Worm (Caenorhabditis elegans): ENCODE data around the gene ocr-1.

DNA sequence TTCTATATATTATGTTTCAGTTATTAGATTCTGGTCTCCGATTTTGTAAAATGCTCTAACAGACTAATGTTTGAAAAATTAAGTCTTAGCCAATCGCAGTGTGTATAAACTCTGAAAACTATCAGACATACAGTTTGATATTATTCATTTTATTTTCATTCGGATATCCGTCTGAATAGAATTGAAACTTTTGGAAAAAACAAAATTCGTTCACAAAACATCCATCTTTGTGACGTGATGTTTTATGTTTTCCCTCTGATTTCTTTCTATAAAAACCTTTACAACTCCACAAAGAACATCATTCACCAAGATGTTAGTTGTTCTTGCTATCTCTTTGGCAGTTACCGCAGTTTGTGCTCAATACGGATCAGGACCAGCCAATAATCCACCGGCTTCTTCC lies 29.3 kb downstream of the ocr-1 start, which contains the start of gene ule-3:
- TF ChIP-seq nhr-11 (tag; optimal IDR thresholded peaks at IDR 0.05) (no peak), dpl-1 (GFP tag; optimal IDR thresholded peaks at IDR 0.05) (no peak), ZK546.5 (tag; optimal IDR thresholded peaks at IDR 0.05) (no peak), egl-27 (tag; optimal IDR thresholded peaks at IDR 0.05) (no peak), ama-1 (optimal IDR thresholded peaks at IDR 0.05) (no peak), nhr-237 (tag; optimal IDR thresholded peaks at IDR 0.05) (no peak), fos-1 (tag; optimal IDR thresholded peaks at IDR 0.05) (no peak), mxl-2 (GFP tag; conservative IDR thresholded peaks at IDR 0.05) (no peak), nhr-10 (tag; optimal IDR thresholded peaks at IDR 0.05) (no peak), jun-1 (tag; optimal IDR thresholded peaks at IDR 0.05) (no peak), nhr-25 (tag; optimal IDR thresholded peaks at IDR 0.05; ENCODE audit: borderline replicate concordance, insufficient read depth) (no peak), unc-39 (tag; optimal IDR thresholded peaks at IDR 0.05) (no peak), snpc-4 (tag; optimal IDR thresholded peaks at IDR 0.05) (no peak), unc-130 (GFP tag; optimal IDR thresholded peaks at IDR 0.05) (no peak)
